Worm (Caenorhabditis elegans) whole organism, L4 larva: Measurements from ENCODE around the gene ergo-1.

Experiments used
- F10B5.3 ChIP-seq: sonication (generic microtip); optimal IDR thresholded peaks from 2 replicates; lab custom pipeline; 2016; ENCODE audit warnings: mild to moderate bottlenecking, missing genetic modification characterization, missing compliant biosample characterization
- daf-12 ChIP-seq: fragments of 150-350 bp; optimal IDR thresholded peaks from 2 replicates; lab custom pipeline; 2014; ENCODE audit warnings: missing biosample characterization, missing genetic modification reagents, missing genetic modification characterization
- egl-27 ChIP-seq: sonication (generic microtip); optimal IDR thresholded peaks from 3 replicates; lab custom pipeline; 2017; ENCODE audit warnings: missing biosample characterization, missing genetic modification reagents, missing genetic modification characterization
- nhr-10 ChIP-seq: fragments of 150-350 bp; optimal IDR thresholded peaks from 2 replicates; lab custom pipeline; 2014; ENCODE audit warnings: missing biosample characterization, missing genetic modification characterization
- nhr-237 ChIP-seq: sonication (generic microtip); optimal IDR thresholded peaks from 2 replicates; lab custom pipeline; 2017; ENCODE audit warnings: missing biosample characterization, missing genetic modification characterization
- pha-4 ChIP-seq, 2 experiments: fragments of 150-350 bp in 1 of 2; fragments of 200-800 bp in 1 of 2; sonication (Bioruptor generic) in 1 of 2; IDR thresholded peaks in 1 of 2; optimal IDR thresholded peaks in 1 of 2; 2 replicates each; pipeline versions ENCODE4 v1.3.6 to Lab custom; 2014 to 2022; ENCODE audit warnings: missing genetic modification characterization in 2 of 2, missing genetic modification reagents in 2 of 2, missing biosample characterization in 1 of 2, missing compliant biosample characterization in 1 of 2
- unc-62 ChIP-seq, 3 experiments: fragments of 150-350 bp in 1 of 3; sonication (generic microtip); optimal IDR thresholded peaks in 2 of 3; peaks in 1 of 3; 1 replicate in 1 of 3; 2 replicates in 2 of 3; lab custom pipeline; 2014 to 2017; ENCODE audit warnings: missing biosample characterization in 3 of 3, missing genetic modification characterization in 3 of 3, missing genetic modification reagents in 3 of 3, missing genotype in 1 of 3

ce11 chrV:969005-969562, 39.5 kb upstream of the ergo-1 start:
- TF ChIP-seq F10B5.3 (tag; lab: Kevin White, UChicago): no peak
- no peak for TF ChIP-seq egl-27 (tag; lab: Kevin White, UChicago)
- no peak for TF ChIP-seq nhr-237 (tag; lab: Kevin White, UChicago)
- TF ChIP-seq daf-12 (tag; lab: Kevin White, UChicago): no peak
- TF ChIP-seq nhr-10 (tag; lab: Kevin White, UChicago): no peak
- TF ChIP-seq pha-4 (GFP tag; IDR thresholded peaks at IDR 0.05; lab: Robert Waterston, UW): no peak
- no peak for TF ChIP-seq pha-4 (tag; optimal IDR thresholded peaks at IDR 0.05; lab: Kevin White, UChicago)
- TF ChIP-seq unc-62 (GFP tag; optimal IDR thresholded peaks at IDR 0.05 in 1 of 2; lab: Kevin White, UChicago): no peak
- TF ChIP-seq unc-62 (tag; optimal IDR thresholded peaks at IDR 0.05; lab: Kevin White, UChicago): no peak
